Worm (Caenorhabditis elegans) whole organism, L1 larva: Measurements from ENCODE around the gene fbxa-141.

Source experiments
- aly-2 ChIP-seq: fragments of 150-350 bp; optimal IDR thresholded peaks from 2 replicates; lab custom pipeline; 2014; ENCODE audit warnings: missing biosample characterization, missing genetic modification characterization
- ama-1 ChIP-seq: fragments of 150-350 bp; optimal IDR thresholded peaks from 2 replicates; lab custom pipeline; 2014
- fos-1 ChIP-seq: fragments of 150-350 bp; optimal IDR thresholded peaks from 2 replicates; lab custom pipeline; 2014; ENCODE audit warnings: missing biosample characterization, missing genetic modification characterization
- nhr-19 ChIP-seq: fragments of 200-800 bp; sonication (Bioruptor generic); conservative IDR thresholded peaks from 2 replicates; pipeline ENCODE4 v1.3.6; 2022; ENCODE audit warnings: missing genetic modification characterization, missing compliant biosample characterization
- nhr-76 ChIP-seq: sonication (generic microtip); optimal IDR thresholded peaks from 2 replicates; lab custom pipeline; 2017; ENCODE audit warnings: missing biosample characterization, missing genetic modification characterization
- rnt-1 ChIP-seq: sonication (generic microtip); optimal IDR thresholded peaks from 2 replicates; lab custom pipeline; 2016; ENCODE audit warnings: mild to moderate bottlenecking, missing genetic modification characterization, moderate library complexity, missing compliant biosample characterization
- swsn-7 ChIP-seq: sonication (generic microtip); optimal IDR thresholded peaks from 2 replicates; lab custom pipeline; 2016; ENCODE audit warnings: missing genetic modification characterization, missing compliant biosample characterization
- ztf-4 ChIP-seq: fragments of 150-350 bp; optimal IDR thresholded peaks from 2 replicates; lab custom pipeline; 2014; ENCODE audit warnings: missing biosample characterization, missing genetic modification characterization

ce11 chrX:14557352-14557935 lies 44.7 kb upstream of the fbxa-141 start:
- no peak for TF ChIP-seq nhr-76 (tag; lab: Kevin White, UChicago)
- no peak for TF ChIP-seq ama-1 (lab: Kevin White, UChicago)
- TF ChIP-seq ztf-4 (tag; lab: Kevin White, UChicago), result peak; percentile 32
- no peak for TF ChIP-seq aly-2 (tag; lab: Kevin White, UChicago)
- TF ChIP-seq swsn-7, result peak; percentile 64
- peak; percentile 80 for TF ChIP-seq nhr-19 (GFP tag; lab: Robert Waterston, UW)
- TF ChIP-seq rnt-1 (tag; lab: Kevin White, UChicago), result peak; percentile 88
- no peak for TF ChIP-seq fos-1
